Fruit fly (Drosophila melanogaster) whole organism, embryonic: Measurements from ENCODE around the gene TotB.

ENCODE experiments used
- BtbVII ChIP-seq: fragments of 200-800 bp; sonication (Bioruptor generic); optimal IDR thresholded peaks from 3 replicates; lab custom pipeline; 2017; ENCODE audit warnings: missing biosample characterization, mild to moderate bottlenecking, missing genetic modification characterization
- CG11560 ChIP-seq: fragments of 200-800 bp; sonication (Bioruptor generic); IDR thresholded peaks from 3 replicates; pipeline ENCODE4 v1.3.6; 2022; ENCODE audit warnings: missing biosample characterization, missing genetic modification characterization
- CG11695 ChIP-seq: fragments of 200-800 bp; sonication (Bioruptor generic); IDR thresholded peaks from 3 replicates; pipeline ENCODE4 v1.3.6; 2022; ENCODE audit warnings: missing biosample characterization, missing genetic modification characterization
- CG12769 ChIP-seq: fragments of 200-800 bp; sonication (Bioruptor generic); optimal IDR thresholded peaks from 2 replicates; lab custom pipeline; 2019; ENCODE audit warnings: missing biosample characterization, mild to moderate bottlenecking, missing genetic modification characterization, moderate library complexity
- CG13624 ChIP-seq: fragments of 200-800 bp; sonication (Bioruptor generic); optimal IDR thresholded peaks from 2 replicates; lab custom pipeline; 2016; ENCODE audit warnings: missing biosample characterization, missing genetic modification characterization
- CG14710 ChIP-seq: fragments of 200-800 bp; sonication (Bioruptor generic); optimal IDR thresholded peaks from 3 replicates; lab custom pipeline; 2019; ENCODE audit warnings: missing biosample characterization, mild to moderate bottlenecking, missing genetic modification characterization, moderate library complexity
- CG15011 ChIP-seq: fragments of 200-800 bp; sonication (Bioruptor generic); optimal IDR thresholded peaks from 3 replicates; lab custom pipeline; 2018; ENCODE audit warnings: missing biosample characterization, mild to moderate bottlenecking, missing genetic modification characterization
- CG15269 ChIP-seq: fragments of 200-800 bp; sonication (Bioruptor generic); optimal IDR thresholded peaks from 2 replicates; lab custom pipeline; 2018; ENCODE audit warnings: missing biosample characterization, mild to moderate bottlenecking, missing genetic modification characterization, moderate library complexity
- CG2116 ChIP-seq: fragments of 200-800 bp; sonication (Bioruptor generic); optimal IDR thresholded peaks from 3 replicates; lab custom pipeline; 2018; ENCODE audit warnings: missing biosample characterization, mild to moderate bottlenecking, missing genetic modification characterization
- CG3065 ChIP-seq: fragments of 200-800 bp; sonication (Bioruptor generic); optimal IDR thresholded peaks from 2 replicates; lab custom pipeline; 2016; ENCODE audit warnings: missing biosample characterization, missing genetic modification characterization
- CG7987 ChIP-seq: fragments of 200-800 bp; sonication (Bioruptor generic); optimal IDR thresholded peaks from 2 replicates; lab custom pipeline; 2018; ENCODE audit warnings: missing biosample characterization, mild to moderate bottlenecking, missing genetic modification characterization, moderate library complexity
- CG9437 ChIP-seq: fragments of 200-800 bp; sonication (Bioruptor generic); optimal IDR thresholded peaks from 2 replicates; lab custom pipeline; 2018; ENCODE audit warnings: missing biosample characterization, mild to moderate bottlenecking, missing genetic modification characterization
- CG9727 ChIP-seq: fragments of 200-800 bp; sonication (Bioruptor generic); optimal IDR thresholded peaks from 3 replicates; lab custom pipeline; 2017; ENCODE audit warnings: missing biosample characterization, mild to moderate bottlenecking, missing genetic modification characterization
- CG9797 ChIP-seq: fragments of 200-800 bp; sonication (Bioruptor generic); optimal IDR thresholded peaks from 3 replicates; lab custom pipeline; 2018; ENCODE audit warnings: missing biosample characterization, mild to moderate bottlenecking, missing genetic modification characterization
- Doc2 ChIP-seq: fragments of 200-800 bp; sonication (Bioruptor generic); IDR thresholded peaks from 2 replicates; pipeline ENCODE4 v1.3.6; 2022; ENCODE audit warnings: missing biosample characterization, missing genetic modification characterization
- Ets97D ChIP-seq: fragments of 200-800 bp; sonication (Bioruptor generic); optimal IDR thresholded peaks from 3 replicates; lab custom pipeline; 2016; ENCODE audit warnings: missing biosample characterization, missing genetic modification characterization
- Fer2 ChIP-seq: fragments of 200-800 bp; sonication (Bioruptor generic); optimal IDR thresholded peaks from 2 replicates; lab custom pipeline; 2018; ENCODE audit warnings: missing biosample characterization, mild to moderate bottlenecking, missing genetic modification characterization, moderate library complexity
- Fer3 ChIP-seq: fragments of 200-800 bp; sonication (Bioruptor generic); optimal IDR thresholded peaks from 2 replicates; lab custom pipeline; 2018; ENCODE audit warnings: missing biosample characterization, mild to moderate bottlenecking, missing genetic modification characterization, moderate library complexity
- Gsc ChIP-seq: fragments of 200-800 bp; sonication (Bioruptor generic); IDR thresholded peaks from 2 replicates; pipeline ENCODE4 v1.3.6; 2022; ENCODE audit warnings: missing biosample characterization, missing genetic modification characterization
- HHEX ChIP-seq: fragments of 200-800 bp; sonication (Bioruptor generic); optimal IDR thresholded peaks from 3 replicates; lab custom pipeline; 2017; ENCODE audit warnings: missing biosample characterization, mild to moderate bottlenecking, missing genetic modification characterization, missing genetic modification reagents
- Med ChIP-seq: fragments of 200-800 bp; sonication (Bioruptor generic); peaks from one replicate; lab custom pipeline; 2016; ENCODE audit warnings: missing biosample characterization, missing genetic modification characterization, mild to moderate bottlenecking, inconsistent platforms, moderate library complexity
- Nf-YC ChIP-seq: fragments of 200-800 bp; optimal IDR thresholded peaks from 3 replicates; lab custom pipeline; 2019; ENCODE audit warnings: missing biosample characterization, mild to moderate bottlenecking, missing genetic modification characterization, moderate library complexity
- Pdp1 ChIP-seq, 2 experiments: fragments of 200-800 bp; sonication (Bioruptor generic); optimal IDR thresholded peaks; 3 replicates each; lab custom pipeline; 2016; ENCODE audit warnings: missing biosample characterization in 2 of 2, missing genetic modification characterization in 2 of 2, mild to moderate bottlenecking in 1 of 2, moderate library complexity in 1 of 2
- Ptx1 ChIP-seq: fragments of 200-800 bp; sonication (Bioruptor generic); IDR thresholded peaks from 2 replicates; pipeline ENCODE4 v1.3.6; 2022; ENCODE audit warnings: missing biosample characterization, missing genetic modification characterization
- Spps ChIP-seq: fragments of 200-800 bp; sonication (Bioruptor generic); optimal IDR thresholded peaks from 2 replicates; lab custom pipeline; 2018; ENCODE audit warnings: missing biosample characterization, mild to moderate bottlenecking, missing genetic modification characterization
- Sry-δ ChIP-seq: fragments of 200-800 bp; sonication (Bioruptor generic); optimal IDR thresholded peaks from 2 replicates; lab custom pipeline; 2016; ENCODE audit warnings: missing biosample characterization, missing genetic modification characterization
- Ssrp ChIP-seq: fragments of 200-800 bp; sonication (Bioruptor generic); optimal IDR thresholded peaks from 2 replicates; lab custom pipeline; 2018; ENCODE audit warnings: missing biosample characterization, mild to moderate bottlenecking, missing genetic modification characterization, moderate library complexity
- Xrp1 ChIP-seq: fragments of 200-800 bp; sonication (Bioruptor generic); IDR thresholded peaks from 2 replicates; pipeline ENCODE4 v1.3.6; 2022; ENCODE audit warnings: missing biosample characterization, missing genetic modification characterization
- amos ChIP-seq: fragments of 200-800 bp; sonication (Bioruptor generic); IDR thresholded peaks from 2 replicates; pipeline ENCODE4 v1.3.6; 2022; ENCODE audit warnings: missing biosample characterization, missing genetic modification characterization; ENCODE audit not compliant: partially characterized antibody
- ara ChIP-seq: fragments of 200-800 bp; sonication (Bioruptor generic); IDR thresholded peaks from 2 replicates; pipeline ENCODE4 v1.3.6; 2022; ENCODE audit warnings: missing biosample characterization, missing genetic modification characterization
- bab2 ChIP-seq: fragments of 200-800 bp; sonication (Bioruptor generic); optimal IDR thresholded peaks from 2 replicates; lab custom pipeline; 2016; ENCODE audit warnings: missing biosample characterization, missing genetic modification characterization
- bbx ChIP-seq: fragments of 200-800 bp; sonication (Bioruptor generic); IDR thresholded peaks from 2 replicates; pipeline ENCODE4 v1.3.6; 2022; ENCODE audit warnings: missing biosample characterization, missing genetic modification characterization; ENCODE audit not compliant: partially characterized antibody
- crc ChIP-seq: fragments of 200-800 bp; sonication (Bioruptor generic); optimal IDR thresholded peaks from 2 replicates; lab custom pipeline; 2016; ENCODE audit warnings: missing biosample characterization, missing genetic modification characterization
- croc ChIP-seq: fragments of 200-800 bp; sonication (Bioruptor generic); conservative IDR thresholded peaks from 3 replicates; pipeline ENCODE4 v1.3.6; 2022; ENCODE audit warnings: missing biosample characterization, missing genetic modification characterization
- emc ChIP-seq: fragments of 200-800 bp; sonication (Bioruptor generic); optimal IDR thresholded peaks from 2 replicates; lab custom pipeline; 2016; ENCODE audit warnings: missing biosample characterization, missing genetic modification characterization
- ewg ChIP-seq: fragments of 200-800 bp; sonication (Bioruptor generic); optimal IDR thresholded peaks from 3 replicates; lab custom pipeline; 2017; ENCODE audit warnings: mild to moderate bottlenecking, missing biosample characterization, missing genetic modification reagents, missing genetic modification characterization
- eyg ChIP-seq: fragments of 200-800 bp; sonication (Bioruptor generic); optimal IDR thresholded peaks from 3 replicates; lab custom pipeline; 2016; ENCODE audit warnings: missing biosample characterization, missing genetic modification characterization
- grn ChIP-seq: fragments of 200-800 bp; sonication (Bioruptor generic); optimal IDR thresholded peaks from 3 replicates; lab custom pipeline; 2017; ENCODE audit warnings: missing biosample characterization, missing genetic modification characterization
- gro ChIP-seq: fragments of 200-800 bp; sonication (Bioruptor generic); optimal IDR thresholded peaks from 2 replicates; lab custom pipeline; 2016; ENCODE audit warnings: missing biosample characterization, missing genetic modification characterization
- gt ChIP-seq: fragments of 200-800 bp; sonication (Bioruptor generic); IDR thresholded peaks from 2 replicates; pipeline ENCODE4 v1.3.6; 2022; ENCODE audit warnings: missing biosample characterization, missing genetic modification characterization
- knrl ChIP-seq: fragments of 200-800 bp; sonication (Bioruptor generic); IDR thresholded peaks from 3 replicates; pipeline ENCODE4 v1.3.6; 2022; ENCODE audit warnings: missing biosample characterization, missing genetic modification characterization; ENCODE audit not compliant: partially characterized antibody
- lbe ChIP-seq: fragments of 200-800 bp; sonication (Bioruptor generic); optimal IDR thresholded peaks from 2 replicates; lab custom pipeline; 2016; ENCODE audit warnings: missing biosample characterization, mild to moderate bottlenecking, missing genetic modification characterization
- nmo ChIP-seq: fragments of 200-800 bp; sonication (Bioruptor generic); optimal IDR thresholded peaks from 2 replicates; lab custom pipeline; 2018; ENCODE audit warnings: missing biosample characterization, mild to moderate bottlenecking, missing genetic modification characterization, moderate library complexity
- nom ChIP-seq: fragments of 200-800 bp; sonication (Bioruptor generic); optimal IDR thresholded peaks from 2 replicates; lab custom pipeline; 2017; ENCODE audit warnings: missing biosample characterization, missing genetic modification characterization, mild to moderate bottlenecking, moderate library complexity, missing genetic modification reagents
- pita ChIP-seq: fragments of 200-800 bp; sonication (Bioruptor generic); optimal IDR thresholded peaks from 2 replicates; lab custom pipeline; 2017; ENCODE audit warnings: missing biosample characterization, mild to moderate bottlenecking, missing genetic modification characterization
- row ChIP-seq: fragments of 200-800 bp; sonication (Bioruptor generic); IDR thresholded peaks from 3 replicates; pipeline ENCODE4 v1.3.6; 2022; ENCODE audit warnings: missing biosample characterization, missing genetic modification characterization
- salm ChIP-seq: fragments of 200-800 bp; sonication (Bioruptor generic); optimal IDR thresholded peaks from 2 replicates; lab custom pipeline; 2018; ENCODE audit warnings: missing biosample characterization, mild to moderate bottlenecking, missing genetic modification characterization
- sens ChIP-seq: fragments of 200-800 bp; sonication (Bioruptor generic); peaks from one replicate; lab custom pipeline; 2016; ENCODE audit warnings: missing biosample characterization, missing genetic modification characterization
- sug ChIP-seq: fragments of 200-800 bp; optimal IDR thresholded peaks from 2 replicates; lab custom pipeline; 2019; ENCODE audit warnings: missing biosample characterization, mild to moderate bottlenecking, missing genetic modification characterization, moderate library complexity
- tll ChIP-seq, 2 experiments: fragments of 200-800 bp in 1 of 2; fragments of >200 bp in 1 of 2; sonication (Bioruptor generic) in 1 of 2; optimal IDR thresholded peaks; 2 replicates each; lab custom pipeline; 2017 to 2019; ENCODE audit warnings: missing biosample characterization in 2 of 2, missing genetic modification characterization in 2 of 2, mild to moderate bottlenecking in 1 of 2, moderate library complexity in 1 of 2
- z ChIP-seq: fragments of 200-800 bp; sonication (Bioruptor generic); IDR thresholded peaks from 3 replicates; pipeline ENCODE4 v1.3.6; 2022; ENCODE audit warnings: missing biosample characterization, missing genetic modification characterization

The TotB gene

dm6 chr3R:20845493-20845892 lies 28.2 kb upstream of the TotB start (continued):
- peak; percentile 22 for TF ChIP-seq Nf-YC (tag; lab: Kevin White, UChicago)
- TF ChIP-seq HHEX (GFP tag; lab: Kevin White, UChicago): no peak
- no peak for TF ChIP-seq nmo (GFP tag; lab: Kevin White, UChicago)
- TF ChIP-seq Spps (tag; lab: Kevin White, UChicago): no peak
- TF ChIP-seq CG3065 (GFP tag; lab: Kevin White, UChicago): no peak
- TF ChIP-seq Ptx1 (GFP tag; lab: Robert Waterston, UW): 0 out of 2 replicates have a peak, but pooled peaks have one; percentile 15
- no peak for TF ChIP-seq CG9437 (GFP tag; lab: Kevin White, UChicago)
- TF ChIP-seq ara (GFP tag; lab: Robert Waterston, UW): no peak
- no peak for TF ChIP-seq BtbVII (GFP tag; lab: Kevin White, UChicago)
- peak; percentile 27 for TF ChIP-seq sug (tag; lab: Kevin White, UChicago)
- TF ChIP-seq gro (GFP tag; lab: Kevin White, UChicago): no peak
- no peak for TF ChIP-seq Sry-δ
- no peak for TF ChIP-seq pita
- TF ChIP-seq gt (GFP tag; lab: Robert Waterston, UW): no peak
- TF ChIP-seq CG7987 (GFP tag; lab: Kevin White, UChicago): no peak
- TF ChIP-seq CG9727: no peak
- no peak for TF ChIP-seq CG15269 (tag; lab: Kevin White, UChicago)
- TF ChIP-seq salm (tag; lab: Kevin White, UChicago): no peak
- TF ChIP-seq amos (GFP tag; lab: Robert Waterston, UW): no peak
- TF ChIP-seq CG12769: no peak
- peak in 1 of 2 experiments; percentile 59 for TF ChIP-seq Pdp1 (GFP tag; optimal IDR thresholded peaks at IDR 0.05; lab: Kevin White, UChicago)
- peak; percentile 68 for TF ChIP-seq grn
- no peak for TF ChIP-seq CG11560 (tag; lab: Robert Waterston, UW)
- TF ChIP-seq Ssrp: no peak
- no peak for TF ChIP-seq bab2 (GFP tag; lab: Kevin White, UChicago)
- no peak for TF ChIP-seq Doc2 (GFP tag; lab: Robert Waterston, UW)
- TF ChIP-seq Xrp1 (GFP tag; lab: Robert Waterston, UW): peak; percentile 39; the same call in 1 of the 2 replicates
- TF ChIP-seq CG11695 (GFP tag; lab: Robert Waterston, UW): 0 out of 3 replicates have a peak, but pooled peaks have one; percentile 42
- TF ChIP-seq knrl: no peak
- TF ChIP-seq CG14710 (tag; lab: Kevin White, UChicago): no peak
- peak; percentile 71 for TF ChIP-seq row (GFP tag; lab: Robert Waterston, UW)
- no peak for TF ChIP-seq bbx (GFP tag; lab: Robert Waterston, UW)
- no peak for TF ChIP-seq Fer2 (tag; lab: Kevin White, UChicago)
- TF ChIP-seq CG13624 (GFP tag; lab: Kevin White, UChicago): no peak
- TF ChIP-seq Gsc: no peak
- no peak for TF ChIP-seq Ets97D
- no peak for TF ChIP-seq z (GFP tag; lab: Robert Waterston, UW)
- no peak for TF ChIP-seq nom (GFP tag; lab: Kevin White, UChicago)
- no peak for TF ChIP-seq tll (GFP tag; optimal IDR thresholded peaks at IDR 0.05; lab: Kevin White, UChicago)
- peak; percentile 76 for TF ChIP-seq sens (GFP tag; lab: Kevin White, UChicago)
- TF ChIP-seq Med (GFP tag; lab: Kevin White, UChicago): peak; percentile 12
- TF ChIP-seq eyg (GFP tag; lab: Kevin White, UChicago): no peak
- peak; percentile 37 for TF ChIP-seq Fer3 (tag; lab: Kevin White, UChicago)
- TF ChIP-seq crc (GFP tag; lab: Kevin White, UChicago): no peak
- TF ChIP-seq croc (GFP tag; lab: Robert Waterston, UW): no peak
- TF ChIP-seq CG2116 (GFP tag; lab: Kevin White, UChicago): no peak
- no peak for TF ChIP-seq emc
- no peak for TF ChIP-seq CG15011 (GFP tag; lab: Kevin White, UChicago)
- TF ChIP-seq ewg (GFP tag; lab: Kevin White, UChicago): no peak
- TF ChIP-seq lbe (GFP tag; lab: Kevin White, UChicago): no peak
- TF ChIP-seq CG9797: no peak
